Fruit fly (Drosophila melanogaster) whole organism, embryonic: ENCODE measurements around the gene CG6254.
A peak's percentile ranks its signal among the peaks of the same experiment; 100 is the strongest.

ENCODE experiments used
- Ada2b ChIP-seq: fragments of 200-800 bp; sonication (Bioruptor generic); IDR thresholded peaks from 2 replicates; pipeline ENCODE4 v1.3.6; 2022; ENCODE audit warnings: missing biosample characterization, missing genetic modification characterization
- Awh ChIP-seq: fragments of 200-800 bp; sonication (Bioruptor generic); IDR thresholded peaks from 2 replicates; pipeline ENCODE4, ENCODE4 v1.3.6; 2022; ENCODE audit warnings: missing biosample characterization, missing genetic modification characterization
- CG10267 ChIP-seq: fragments of 200-800 bp; sonication (Bioruptor generic); optimal IDR thresholded peaks from 2 replicates; lab custom pipeline; 2018; ENCODE audit warnings: missing biosample characterization, mild to moderate bottlenecking, missing genetic modification characterization, moderate library complexity
- CG10274 ChIP-seq: fragments of 200-800 bp; sonication (Bioruptor generic); optimal IDR thresholded peaks from 3 replicates; lab custom pipeline; 2017; ENCODE audit warnings: missing biosample characterization, mild to moderate bottlenecking, missing genetic modification characterization
- CG10543 ChIP-seq: fragments of 200-800 bp; sonication (Bioruptor generic); optimal IDR thresholded peaks from 3 replicates; lab custom pipeline; 2017; ENCODE audit warnings: missing biosample characterization, mild to moderate bottlenecking, missing genetic modification characterization, moderate library complexity
- CG10959 ChIP-seq: fragments of 200-800 bp; sonication (Bioruptor generic); IDR thresholded peaks from 2 replicates; pipeline ENCODE4 v1.3.6; 2022; ENCODE audit warnings: missing biosample characterization, missing genetic modification characterization
- CG11093 ChIP-seq: fragments of 200-800 bp; sonication (Bioruptor generic); IDR thresholded peaks from 3 replicates; pipeline ENCODE4 v1.3.6; 2022; ENCODE audit warnings: missing biosample characterization, missing genetic modification characterization
- CG11504 ChIP-seq: fragments of 200-800 bp; sonication (Bioruptor generic); optimal IDR thresholded peaks from 3 replicates; lab custom pipeline; 2019; ENCODE audit warnings: missing biosample characterization, mild to moderate bottlenecking, missing genetic modification characterization, moderate library complexity
- CG11695 ChIP-seq: fragments of 200-800 bp; sonication (Bioruptor generic); IDR thresholded peaks from 3 replicates; pipeline ENCODE4 v1.3.6; 2022; ENCODE audit warnings: missing biosample characterization, missing genetic modification characterization
- CG11723 ChIP-seq: fragments of 200-800 bp; sonication (Bioruptor generic); optimal IDR thresholded peaks from 2 replicates; lab custom pipeline; 2017; ENCODE audit warnings: missing biosample characterization, mild to moderate bottlenecking, missing genetic modification characterization
- CG12104 ChIP-seq: fragments of 200-800 bp; sonication (Bioruptor generic); optimal IDR thresholded peaks from 3 replicates; lab custom pipeline; 2016; ENCODE audit warnings: missing biosample characterization, missing genetic modification characterization
- CG1233 ChIP-seq: fragments of 200-800 bp; sonication (Bioruptor generic); optimal IDR thresholded peaks from 4 replicates; lab custom pipeline; 2018; ENCODE audit warnings: missing biosample characterization, mild to moderate bottlenecking, missing genetic modification characterization
- CG15514 ChIP-seq: fragments of 200-800 bp; sonication (Bioruptor generic); optimal IDR thresholded peaks from 3 replicates; lab custom pipeline; 2017; ENCODE audit warnings: missing biosample characterization, missing genetic modification characterization, mild to moderate bottlenecking, moderate library complexity, missing genetic modification reagents
- CG15696 ChIP-seq: fragments of 200-800 bp; sonication (Bioruptor generic); optimal IDR thresholded peaks from 2 replicates; lab custom pipeline; 2019; ENCODE audit warnings: missing biosample characterization, mild to moderate bottlenecking, missing genetic modification characterization, moderate library complexity
- CG1647 ChIP-seq: fragments of 200-800 bp; sonication (Bioruptor generic); optimal IDR thresholded peaks from 3 replicates; lab custom pipeline; 2016; ENCODE audit warnings: missing biosample characterization, missing genetic modification characterization
- CG17385 ChIP-seq: fragments of 200-800 bp; sonication (Bioruptor generic); optimal IDR thresholded peaks from 3 replicates; lab custom pipeline; 2018; ENCODE audit warnings: missing biosample characterization, mild to moderate bottlenecking, missing genetic modification characterization
- CG32532 ChIP-seq: fragments of 200-800 bp; sonication (Bioruptor generic); IDR thresholded peaks from 2 replicates; pipeline ENCODE4 v1.3.6; 2022; ENCODE audit warnings: missing biosample characterization, missing genetic modification characterization
- CG5180 ChIP-seq: fragments of 200-800 bp; sonication (Bioruptor generic); optimal IDR thresholded peaks from 3 replicates; lab custom pipeline; 2017; ENCODE audit warnings: missing biosample characterization, missing genetic modification characterization, mild to moderate bottlenecking, moderate library complexity, missing genetic modification reagents
- CG6175 ChIP-seq: fragments of 200-800 bp; sonication (Bioruptor generic); IDR thresholded peaks from 3 replicates; pipeline ENCODE4 v1.3.6; 2022; ENCODE audit warnings: missing biosample characterization, missing genetic modification characterization
- CG8388 ChIP-seq: fragments of 200-800 bp; sonication (Bioruptor generic); optimal IDR thresholded peaks from 2 replicates; lab custom pipeline; 2019; ENCODE audit warnings: missing biosample characterization, mild to moderate bottlenecking, missing genetic modification characterization, moderate library complexity
- CkIIα-i1 ChIP-seq: fragments of 200-800 bp; sonication (Bioruptor generic); IDR thresholded peaks from 2 replicates; pipeline ENCODE4 v1.3.6; 2022; ENCODE audit warnings: missing biosample characterization, missing genetic modification characterization
- D19B ChIP-seq: fragments of 200-800 bp; sonication (Bioruptor generic); optimal IDR thresholded peaks from 2 replicates; lab custom pipeline; 2017; ENCODE audit warnings: missing biosample characterization, mild to moderate bottlenecking, missing genetic modification characterization
- Dbx ChIP-seq: fragments of 200-800 bp; sonication (Bioruptor generic); IDR thresholded peaks from 3 replicates; pipeline ENCODE4 v1.3.6; 2022; ENCODE audit warnings: missing biosample characterization, missing genetic modification characterization
- Doc2 ChIP-seq: fragments of 200-800 bp; sonication (Bioruptor generic); IDR thresholded peaks from 2 replicates; pipeline ENCODE4 v1.3.6; 2022; ENCODE audit warnings: missing biosample characterization, missing genetic modification characterization
- Dp ChIP-seq: fragments of 200-800 bp; sonication (Bioruptor generic); optimal IDR thresholded peaks from 2 replicates; lab custom pipeline; 2018; ENCODE audit warnings: missing biosample characterization, mild to moderate bottlenecking, missing genetic modification characterization, moderate library complexity
- ERR ChIP-seq: fragments of 200-800 bp; sonication (Bioruptor generic); optimal IDR thresholded peaks from 2 replicates; lab custom pipeline; 2016; ENCODE audit warnings: missing biosample characterization, missing genetic modification characterization
- HLH3B ChIP-seq: fragments of 200-800 bp; sonication (Bioruptor generic); IDR thresholded peaks from 2 replicates; pipeline ENCODE4 v1.3.6; 2022; ENCODE audit warnings: missing biosample characterization, missing genetic modification characterization
- Max ChIP-seq: fragments of 200-800 bp; sonication (Bioruptor generic); optimal IDR thresholded peaks from 2 replicates; lab custom pipeline; 2016; ENCODE audit warnings: missing biosample characterization, mild to moderate bottlenecking, missing genetic modification characterization
- Mes4 ChIP-seq: fragments of 200-800 bp; sonication (Bioruptor generic); optimal IDR thresholded peaks from 2 replicates; lab custom pipeline; 2016; ENCODE audit warnings: missing biosample characterization, missing genetic modification characterization
- Mrtf ChIP-seq: fragments of 200-800 bp; sonication (Bioruptor generic); IDR thresholded peaks from 3 replicates; pipeline ENCODE4 v1.3.6; 2022; ENCODE audit warnings: missing biosample characterization, missing genetic modification characterization
- Oli ChIP-seq: fragments of 200-800 bp; sonication (Bioruptor generic); optimal IDR thresholded peaks from 2 replicates; lab custom pipeline; 2018; ENCODE audit warnings: missing biosample characterization, mild to moderate bottlenecking, missing genetic modification characterization, moderate library complexity
- Ravus ChIP-seq: fragments of 200-800 bp; sonication (Bioruptor generic); IDR thresholded peaks from 2 replicates; pipeline ENCODE4 v1.3.6; 2022; ENCODE audit warnings: missing biosample characterization, missing genetic modification characterization
- Six4 ChIP-seq: fragments of 200-800 bp; sonication (Bioruptor generic); optimal IDR thresholded peaks from 2 replicates; lab custom pipeline; 2016; ENCODE audit warnings: missing biosample characterization, missing genetic modification characterization
- bab2 ChIP-seq: fragments of 200-800 bp; sonication (Bioruptor generic); optimal IDR thresholded peaks from 2 replicates; lab custom pipeline; 2016; ENCODE audit warnings: missing biosample characterization, missing genetic modification characterization
- crp ChIP-seq, 2 experiments: fragments of 200-800 bp; sonication (Bioruptor generic); optimal IDR thresholded peaks; 2 replicates in 1 of 2; 3 replicates in 1 of 2; lab custom pipeline; 2017; ENCODE audit warnings: missing biosample characterization in 2 of 2, missing genetic modification characterization in 2 of 2, mild to moderate bottlenecking in 1 of 2, moderate library complexity in 1 of 2
- dmrt99B ChIP-seq: fragments of 200-800 bp; sonication (Bioruptor generic); optimal IDR thresholded peaks from 2 replicates; lab custom pipeline; 2018; ENCODE audit warnings: missing biosample characterization, mild to moderate bottlenecking, missing genetic modification characterization, moderate library complexity
- eve ChIP-seq, 2 experiments: fragments of >200 bp; optimal IDR thresholded peaks; 2 replicates each; lab custom pipeline; 2017; ENCODE audit warnings: missing biosample characterization in 2 of 2, missing genetic modification characterization in 2 of 2
- exex ChIP-seq: fragments of 200-800 bp; sonication (Bioruptor generic); optimal IDR thresholded peaks from 4 replicates; lab custom pipeline; 2018; ENCODE audit warnings: missing biosample characterization, mild to moderate bottlenecking, missing genetic modification characterization, moderate library complexity
- fd96Cb ChIP-seq: fragments of 200-800 bp; sonication (Bioruptor generic); optimal IDR thresholded peaks from 2 replicates; lab custom pipeline; 2018; ENCODE audit warnings: missing biosample characterization, mild to moderate bottlenecking, missing genetic modification characterization, moderate library complexity
- gt ChIP-seq: fragments of 200-800 bp; sonication (Bioruptor generic); IDR thresholded peaks from 2 replicates; pipeline ENCODE4 v1.3.6; 2022; ENCODE audit warnings: missing biosample characterization, missing genetic modification characterization
- klu ChIP-seq: fragments of 200-800 bp; sonication (Bioruptor generic); IDR thresholded peaks from 2 replicates; pipeline ENCODE4 v1.3.6; 2022; ENCODE audit warnings: missing biosample characterization, missing genetic modification characterization
- lilli ChIP-seq: fragments of 200-800 bp; sonication (Bioruptor generic); optimal IDR thresholded peaks from 3 replicates; lab custom pipeline; 2016; ENCODE audit warnings: missing biosample characterization, missing genetic modification characterization
- mirr ChIP-seq: fragments of 200-800 bp; sonication (Bioruptor generic); optimal IDR thresholded peaks from 3 replicates; lab custom pipeline; 2018; ENCODE audit warnings: missing biosample characterization, mild to moderate bottlenecking, missing genetic modification characterization
- p53 ChIP-seq: fragments of 200-800 bp; sonication (Bioruptor generic); optimal IDR thresholded peaks from 2 replicates; lab custom pipeline; 2016; ENCODE audit warnings: missing biosample characterization, missing genetic modification characterization
- schlank ChIP-seq: fragments of 200-800 bp; sonication (Bioruptor generic); optimal IDR thresholded peaks from 2 replicates; lab custom pipeline; 2018; ENCODE audit warnings: missing biosample characterization, mild to moderate bottlenecking, missing genetic modification characterization
- sens ChIP-seq: fragments of 200-800 bp; sonication (Bioruptor generic); peaks from one replicate; lab custom pipeline; 2016; ENCODE audit warnings: missing biosample characterization, missing genetic modification characterization
- sim ChIP-seq: fragments of 200-800 bp; sonication (Bioruptor generic); IDR thresholded peaks from 2 replicates; pipeline ENCODE4 v1.3.6; 2022; ENCODE audit warnings: missing biosample characterization, missing genetic modification characterization
- unpg ChIP-seq: fragments of 200-800 bp; sonication (Bioruptor generic); optimal IDR thresholded peaks from 3 replicates; lab custom pipeline; 2018; ENCODE audit warnings: missing biosample characterization, mild to moderate bottlenecking, missing genetic modification characterization, moderate library complexity
- usp ChIP-seq: fragments of >200 bp; optimal IDR thresholded peaks from 2 replicates; lab custom pipeline; 2017; ENCODE audit warnings: missing biosample characterization, missing genetic modification characterization
- wor ChIP-seq: fragments of 200-800 bp; sonication (Bioruptor generic); IDR thresholded peaks from 2 replicates; pipeline ENCODE4 v1.3.6; 2022; ENCODE audit warnings: missing biosample characterization, missing genetic modification characterization

Gene CG6254

dm6 chr3R:10170356-10170876 is 9.3 kb upstream of the CG6254 start, which contains the start of gene Best1 (continued):
- peak; percentile 91 for TF ChIP-seq HLH3B (GFP tag; lab: Robert Waterston, UW)
- peak in 1 of 2 experiments; percentile 26 for TF ChIP-seq eve (GFP tag; optimal IDR thresholded peaks at IDR 0.05; lab: Kevin White, UChicago)
- TF ChIP-seq Doc2, result peak; percentile 65
- peak; percentile 89 for TF ChIP-seq dmrt99B (tag; lab: Kevin White, UChicago)
- TF ChIP-seq D19B (GFP tag; lab: Kevin White, UChicago), result peak; percentile 80
- peak; percentile 87 for TF ChIP-seq Awh (GFP tag; lab: Robert Waterston, UW)
- TF ChIP-seq mirr (GFP tag; lab: Kevin White, UChicago), result peak; percentile 68
- peak; percentile 87 for TF ChIP-seq CG8388 (GFP tag; lab: Kevin White, UChicago)
- no peak for TF ChIP-seq usp (GFP tag; lab: Kevin White, UChicago)
- peak; percentile 70 for TF ChIP-seq Max (GFP tag; lab: Kevin White, UChicago)
- TF ChIP-seq CG12104 (GFP tag; lab: Kevin White, UChicago), result peak; percentile 67
- peak; percentile 90 for TF ChIP-seq CG15696 (tag; lab: Kevin White, UChicago)
- peak; percentile 92 for TF ChIP-seq CG10959
- peak; percentile 86 for TF ChIP-seq CG6175 (GFP tag; lab: Robert Waterston, UW)
- TF ChIP-seq CkIIα-i1 (GFP tag; lab: Robert Waterston, UW), result peak; percentile 55; the same call in 1 of the 2 replicates
- peak; percentile 90 for TF ChIP-seq CG11723 (GFP tag; lab: Kevin White, UChicago)
- TF ChIP-seq exex (tag; lab: Kevin White, UChicago), result peak; percentile 70
- TF ChIP-seq crp (GFP tag; optimal IDR thresholded peaks at IDR 0.05; lab: Kevin White, UChicago), result peak in 1 of 2 experiments; percentile 43
- peak; percentile 85 for TF ChIP-seq lilli (GFP tag; lab: Kevin White, UChicago)
- TF ChIP-seq sim, result peak; percentile 77; the same call in 1 of the 2 replicates
- peak; percentile 71 for TF ChIP-seq wor
- peak; percentile 89 for TF ChIP-seq Mrtf
- peak; percentile 0 for TF ChIP-seq Dp (GFP tag; lab: Kevin White, UChicago)
- peak; percentile 91 for TF ChIP-seq CG11504 (tag; lab: Kevin White, UChicago)
- peak; percentile 65 for TF ChIP-seq CG5180
- peak; percentile 79 for TF ChIP-seq CG10543
- TF ChIP-seq CG1647 (GFP tag; lab: Kevin White, UChicago), result peak; percentile 24
- peak; percentile 90 for TF ChIP-seq Oli
- peak; percentile 85 for TF ChIP-seq CG17385 (GFP tag; lab: Kevin White, UChicago)
- TF ChIP-seq CG1233 (GFP tag; lab: Kevin White, UChicago), result peak; percentile 90
- TF ChIP-seq ERR (GFP tag; lab: Kevin White, UChicago), result no peak
- TF ChIP-seq sens (GFP tag; lab: Kevin White, UChicago), result peak; percentile 94
- peak; percentile 89 for TF ChIP-seq CG10267 (tag; lab: Kevin White, UChicago)
- TF ChIP-seq Six4 (GFP tag; lab: Kevin White, UChicago), result peak; percentile 68
- peak; percentile 58 for TF ChIP-seq Ravus
- TF ChIP-seq schlank, result peak; percentile 73
- TF ChIP-seq Mes4 (GFP tag; lab: Kevin White, UChicago), result peak; percentile 43
- TF ChIP-seq CG10274 (GFP tag; lab: Kevin White, UChicago), result peak; percentile 74
- TF ChIP-seq CG11093 (GFP tag; lab: Robert Waterston, UW), result peak; percentile 88; the same call in 2 of the 3 replicates
- TF ChIP-seq bab2, result peak; percentile 82
- TF ChIP-seq CG15514, result peak; percentile 84
- TF ChIP-seq klu, result peak; percentile 78
- peak; percentile 93 for TF ChIP-seq CG11695 (GFP tag; lab: Robert Waterston, UW)
- TF ChIP-seq fd96Cb (tag; lab: Kevin White, UChicago), result peak; percentile 91
- peak; percentile 96 for TF ChIP-seq Ada2b (GFP tag; lab: Robert Waterston, UW)
- no peak for TF ChIP-seq p53 (GFP tag; lab: Kevin White, UChicago)
- TF ChIP-seq gt (GFP tag; lab: Robert Waterston, UW), result peak; percentile 63; the same call in 1 of the 2 replicates
- peak; percentile 97 for TF ChIP-seq Dbx (GFP tag; lab: Robert Waterston, UW)
- peak; percentile 95 for TF ChIP-seq unpg (GFP tag; lab: Kevin White, UChicago)
- peak; percentile 98 for TF ChIP-seq CG32532 (GFP tag; lab: Robert Waterston, UW)
